Worm (Caenorhabditis elegans) whole organism, young adult: ENCODE results near the gene C06H2.2.

ENCODE experiments used
- F49E8.2 ChIP-seq: sonication (generic microtip); optimal IDR thresholded peaks from 3 replicates; lab custom pipeline; 2017; ENCODE audit warnings: missing genetic modification characterization, mild to moderate bottlenecking, missing compliant biosample characterization, antibody characterized with exemption, moderate library complexity; ENCODE audit not compliant: insufficient read depth
- T07F8.4 ChIP-seq: sonication (generic microtip); optimal IDR thresholded peaks from 2 replicates; lab custom pipeline; 2016; ENCODE audit warnings: mild to moderate bottlenecking, missing genetic modification characterization, moderate library complexity, missing compliant biosample characterization
- lin-35 ChIP-seq, 3 experiments: fragments of 150-350 bp in 2 of 3; sonication (generic microtip) in 1 of 3; optimal IDR thresholded peaks; 2 replicates each; lab custom pipeline; 2014 to 2018; ENCODE audit warnings: missing biosample characterization in 3 of 3, missing genetic modification characterization in 3 of 3, missing genetic modification reagents in 3 of 3
- nhr-27 ChIP-seq: fragments of 200-800 bp; sonication (Bioruptor generic); optimal IDR thresholded peaks from 2 replicates; lab custom pipeline; 2018; ENCODE audit warnings: mild to moderate bottlenecking, missing genetic modification characterization, moderate library complexity, missing compliant biosample characterization

DNA sequence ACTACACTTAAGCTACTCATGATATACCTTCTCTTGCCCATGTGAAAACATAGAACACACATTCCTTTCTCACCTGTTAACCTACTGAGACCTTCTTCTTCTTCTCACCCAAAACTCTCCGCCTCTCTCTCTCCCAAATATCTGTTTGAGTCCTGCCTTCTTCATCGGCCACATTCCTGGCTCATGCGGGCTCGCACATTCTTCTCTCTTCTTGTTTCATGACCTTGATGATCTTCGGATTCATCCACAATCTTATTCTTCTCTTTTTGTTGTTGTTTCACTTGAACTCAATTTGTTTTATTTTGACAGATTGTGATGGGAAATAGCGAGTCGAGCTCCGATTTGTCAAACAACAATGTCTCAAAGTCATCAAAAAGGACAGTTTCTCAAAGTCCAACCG is 46.9 kb downstream of the C06H2.2 start, which contains the start of gene T19C4.5:
- TF ChIP-seq nhr-27 (tag; lab: Kevin White, UChicago) = no peak
- no peak for TF ChIP-seq lin-35 (GFP tag; optimal IDR thresholded peaks at IDR 0.05; lab: Kevin White, UChicago)
- TF ChIP-seq T07F8.4 (tag; lab: Kevin White, UChicago) = no peak
- no peak for TF ChIP-seq F49E8.2 (tag; lab: Kevin White, UChicago)
